Worm (Caenorhabditis elegans): ENCODE results near the gene H03E18.1.

DNA sequence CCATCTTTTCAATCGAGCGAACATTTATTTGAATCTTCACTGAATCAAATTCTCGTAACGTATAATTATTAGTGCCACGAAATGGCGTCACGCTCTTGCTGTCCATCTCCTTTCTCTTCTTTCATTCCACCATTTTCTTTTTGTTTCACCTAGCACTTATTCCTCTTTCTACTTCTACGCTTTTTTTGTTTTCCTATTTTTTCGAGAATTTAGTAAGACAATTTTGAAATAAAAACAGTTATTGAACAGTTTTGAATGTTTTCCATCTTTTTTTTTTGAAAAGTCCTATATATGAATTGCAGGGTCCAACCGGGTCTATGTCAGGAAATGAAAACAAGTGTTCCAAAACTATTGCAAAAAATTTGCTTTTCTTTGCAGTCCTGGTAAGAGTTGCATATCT, 12.7 kb upstream of the H03E18.1 start, which contains the start of gene T01B10.5:
- no peak for TF ChIP-seq nhr-237 (tag; optimal IDR thresholded peaks at IDR 0.05)
- TF ChIP-seq ceh-82 (tag; optimal IDR thresholded peaks at IDR 0.05), result no peak
- no peak for TF ChIP-seq mdl-1 (tag; optimal IDR thresholded peaks at IDR 0.05)
- TF ChIP-seq fos-1 (tag; optimal IDR thresholded peaks at IDR 0.05), result no peak
- TF ChIP-seq unc-62 (GFP tag; optimal IDR thresholded peaks at IDR 0.05), result no peak
- no peak for TF ChIP-seq nhr-11 (tag; optimal IDR thresholded peaks at IDR 0.05)
- no peak for TF ChIP-seq ztf-1 (GFP tag; conservative IDR thresholded peaks at IDR 0.05)
- TF ChIP-seq nhr-25 (tag; optimal IDR thresholded peaks at IDR 0.05), result no peak
- TF ChIP-seq elt-1 (tag; optimal IDR thresholded peaks at IDR 0.05), result no peak
- no peak for TF ChIP-seq snpc-4 (tag; optimal IDR thresholded peaks at IDR 0.05)
- no peak for TF ChIP-seq crh-2 (tag; optimal IDR thresholded peaks at IDR 0.05)
- no peak for TF ChIP-seq ztf-11 (tag; optimal IDR thresholded peaks at IDR 0.05)
